Worm (Caenorhabditis elegans) whole organism, L3 larva: ENCODE measurements around the gene ZK381.62.

Experiments used
- R02D3.7 ChIP-seq: fragments of 150-350 bp; optimal IDR thresholded peaks from 2 replicates; lab custom pipeline; 2014; ENCODE audit warnings: missing biosample characterization, missing genetic modification characterization
- aly-2 ChIP-seq: fragments of 150-350 bp; optimal IDR thresholded peaks from 2 replicates; lab custom pipeline; 2014; ENCODE audit warnings: missing biosample characterization, missing genetic modification characterization
- ama-1 ChIP-seq: fragments of 150-350 bp; optimal IDR thresholded peaks from 2 replicates; lab custom pipeline; 2018
- ceh-16 ChIP-seq: sonication (generic microtip); optimal IDR thresholded peaks from 2 replicates; lab custom pipeline; 2017; ENCODE audit warnings: missing biosample characterization, missing genetic modification characterization
- ceh-28 ChIP-seq: fragments of 150-350 bp; optimal IDR thresholded peaks from 2 replicates; lab custom pipeline; 2014; ENCODE audit warnings: missing biosample characterization, missing genetic modification reagents, missing genetic modification characterization
- ceh-82 ChIP-seq: fragments of 150-350 bp; optimal IDR thresholded peaks from 2 replicates; lab custom pipeline; 2014; ENCODE audit warnings: missing biosample characterization, missing genetic modification characterization
- egl-27 ChIP-seq: sonication (generic microtip); optimal IDR thresholded peaks from 4 replicates; lab custom pipeline; 2017; ENCODE audit warnings: missing biosample characterization, missing genetic modification reagents, missing genetic modification characterization
- egl-5 ChIP-seq: fragments of 150-350 bp; optimal IDR thresholded peaks from 2 replicates; lab custom pipeline; 2017; ENCODE audit warnings: missing biosample characterization, missing genetic modification reagents, missing genetic modification characterization, inconsistent platforms
- elt-3 ChIP-seq, 3 experiments: fragments of 150-350 bp in 1 of 3; sonication (generic microtip) in 2 of 3; optimal IDR thresholded peaks; 2 replicates in 2 of 3; 4 replicates in 1 of 3; lab custom pipeline; 2014 to 2017; ENCODE audit warnings: missing biosample characterization in 3 of 3, missing genetic modification characterization in 3 of 3
- eor-1 ChIP-seq, 2 experiments: fragments of 150-350 bp; optimal IDR thresholded peaks; 2 replicates each; lab custom pipeline; 2014 to 2018; ENCODE audit warnings: missing biosample characterization in 2 of 2, missing genetic modification characterization in 2 of 2
- fkh-10 ChIP-seq: sonication (generic microtip); optimal IDR thresholded peaks from 2 replicates; lab custom pipeline; 2017; ENCODE audit warnings: missing biosample characterization, missing genetic modification reagents, missing genetic modification characterization
- hmg-11 ChIP-seq: sonication (generic microtip); optimal IDR thresholded peaks from 2 replicates; lab custom pipeline; 2016; ENCODE audit warnings: missing genetic modification characterization, missing compliant biosample characterization
- jun-1 ChIP-seq: fragments of 150-350 bp; optimal IDR thresholded peaks from 2 replicates; lab custom pipeline; 2014; ENCODE audit warnings: missing biosample characterization, missing genetic modification reagents, missing genetic modification characterization
- lin-15B ChIP-seq: fragments of 150-350 bp; optimal IDR thresholded peaks from 2 replicates; lab custom pipeline; 2014; ENCODE audit warnings: missing biosample characterization, missing genetic modification characterization
- lin-39 ChIP-seq: fragments of 150-350 bp; optimal IDR thresholded peaks from 2 replicates; lab custom pipeline; 2018; ENCODE audit warnings: missing biosample characterization, missing genetic modification reagents, missing genetic modification characterization
- lsy-12 ChIP-seq: sonication (generic microtip); optimal IDR thresholded peaks from 2 replicates; lab custom pipeline; 2016; ENCODE audit warnings: mild to moderate bottlenecking, missing genetic modification characterization, missing compliant biosample characterization
- mdl-1 ChIP-seq: fragments of 150-350 bp; optimal IDR thresholded peaks from 2 replicates; lab custom pipeline; 2014; ENCODE audit warnings: missing biosample characterization, missing genetic modification characterization
- mml-1 ChIP-seq: fragments of 150-350 bp; sonication (generic microtip); optimal IDR thresholded peaks from 3 replicates; lab custom pipeline; 2014; ENCODE audit warnings: missing biosample characterization, missing genetic modification characterization
- nfya-1 ChIP-seq: sonication (generic microtip); optimal IDR thresholded peaks from 2 replicates; lab custom pipeline; 2017; ENCODE audit warnings: missing genetic modification characterization, mild to moderate bottlenecking, missing compliant biosample characterization, antibody characterized with exemption, moderate library complexity; ENCODE audit not compliant: insufficient read depth
- nhr-11 ChIP-seq: fragments of 150-350 bp; optimal IDR thresholded peaks from 2 replicates; lab custom pipeline; 2014; ENCODE audit warnings: missing biosample characterization, missing genetic modification characterization
- nhr-23 ChIP-seq: fragments of 150-350 bp; optimal IDR thresholded peaks from 2 replicates; lab custom pipeline; 2014; ENCODE audit warnings: missing biosample characterization, missing genetic modification reagents, missing genetic modification characterization
- nhr-237 ChIP-seq: fragments of 150-350 bp; optimal IDR thresholded peaks from 2 replicates; lab custom pipeline; 2014; ENCODE audit warnings: missing biosample characterization, missing genetic modification characterization
- nhr-25 ChIP-seq: sonication (generic microtip); optimal IDR thresholded peaks from 2 replicates; lab custom pipeline; 2017; ENCODE audit warnings: missing biosample characterization, missing genetic modification characterization
- nhr-28 ChIP-seq: fragments of 150-350 bp; optimal IDR thresholded peaks from 2 replicates; lab custom pipeline; 2014; ENCODE audit warnings: missing biosample characterization, missing genetic modification characterization
- nhr-76 ChIP-seq: fragments of 150-350 bp; sonication (generic microtip); optimal IDR thresholded peaks from 5 replicates; lab custom pipeline; 2014; ENCODE audit warnings: missing biosample characterization, missing genetic modification characterization
- nhr-77 ChIP-seq: fragments of 150-350 bp; optimal IDR thresholded peaks from 2 replicates; lab custom pipeline; 2014; ENCODE audit warnings: missing biosample characterization, missing genetic modification characterization
- pha-4 ChIP-seq: fragments of 150-350 bp; optimal IDR thresholded peaks from 2 replicates; lab custom pipeline; 2014; ENCODE audit warnings: missing biosample characterization, missing genetic modification reagents, missing genetic modification characterization
- pqm-1 ChIP-seq: fragments of 150-350 bp; optimal IDR thresholded peaks from 2 replicates; lab custom pipeline; 2017; ENCODE audit warnings: missing biosample characterization, missing genetic modification characterization, inconsistent platforms
- sea-2 ChIP-seq: fragments of 150-350 bp; sonication (generic microtip); optimal IDR thresholded peaks from 4 replicates; lab custom pipeline; 2014; ENCODE audit warnings: missing biosample characterization, missing genetic modification reagents, missing genetic modification characterization
- skn-1 ChIP-seq: fragments of 150-350 bp; optimal IDR thresholded peaks from 2 replicates; lab custom pipeline; 2014; ENCODE audit warnings: missing biosample characterization, missing genetic modification characterization
- snpc-4 ChIP-seq: fragments of 150-350 bp; optimal IDR thresholded peaks from 2 replicates; lab custom pipeline; 2014; ENCODE audit warnings: missing biosample characterization, missing genetic modification characterization
- tbx-2 ChIP-seq: sonication (generic microtip); optimal IDR thresholded peaks from 2 replicates; lab custom pipeline; 2016; ENCODE audit warnings: mild to moderate bottlenecking, missing genetic modification characterization, missing compliant biosample characterization
- unc-39 ChIP-seq: sonication (generic microtip); optimal IDR thresholded peaks from 4 replicates; lab custom pipeline; 2017; ENCODE audit warnings: missing biosample characterization, missing genetic modification characterization
- zag-1 ChIP-seq: fragments of 150-350 bp; optimal IDR thresholded peaks from 2 replicates; lab custom pipeline; 2014; ENCODE audit warnings: missing biosample characterization, missing genetic modification characterization
- ztf-11 ChIP-seq: fragments of 150-350 bp; optimal IDR thresholded peaks from 2 replicates; lab custom pipeline; 2014; ENCODE audit warnings: missing biosample characterization, missing genetic modification characterization
- ztf-4 ChIP-seq: fragments of 150-350 bp; optimal IDR thresholded peaks from 2 replicates; lab custom pipeline; 2014; ENCODE audit warnings: missing biosample characterization, missing genetic modification characterization

Gene ZK381.62

ce11 chrIV:6986835-6987234 lies 15.7 kb upstream of the ZK381.62 start, which contains the start of gene prkl-1:
Gene prkl-1 (minus strand): TSS chrIV:6986935.
- TF ChIP-seq skn-1 (tag; lab: Kevin White, UChicago): no peak
- no peak for TF ChIP-seq nhr-25 (tag; lab: Kevin White, UChicago)
- no peak for TF ChIP-seq egl-5 (tag; lab: Kevin White, UChicago)
- no peak for TF ChIP-seq nhr-76 (tag; lab: Kevin White, UChicago)
- no peak for TF ChIP-seq tbx-2 (tag; lab: Kevin White, UChicago)
- TF ChIP-seq nhr-237 (tag; lab: Kevin White, UChicago): no peak
- no peak for TF ChIP-seq unc-39 (tag; lab: Kevin White, UChicago)
- TF ChIP-seq nfya-1: no peak
- TF ChIP-seq mdl-1 (tag; lab: Kevin White, UChicago): no peak
- no peak for TF ChIP-seq lsy-12 (tag; lab: Kevin White, UChicago)
- no peak for TF ChIP-seq nhr-77
- TF ChIP-seq egl-27 (tag; lab: Kevin White, UChicago): no peak
- TF ChIP-seq lin-39 (tag; lab: Kevin White, UChicago): no peak
- no peak for TF ChIP-seq lin-15B
- no peak for TF ChIP-seq eor-1 (tag; optimal IDR thresholded peaks at IDR 0.05; lab: Kevin White, UChicago)
- TF ChIP-seq R02D3.7 (tag; lab: Kevin White, UChicago): no peak

DNA sequence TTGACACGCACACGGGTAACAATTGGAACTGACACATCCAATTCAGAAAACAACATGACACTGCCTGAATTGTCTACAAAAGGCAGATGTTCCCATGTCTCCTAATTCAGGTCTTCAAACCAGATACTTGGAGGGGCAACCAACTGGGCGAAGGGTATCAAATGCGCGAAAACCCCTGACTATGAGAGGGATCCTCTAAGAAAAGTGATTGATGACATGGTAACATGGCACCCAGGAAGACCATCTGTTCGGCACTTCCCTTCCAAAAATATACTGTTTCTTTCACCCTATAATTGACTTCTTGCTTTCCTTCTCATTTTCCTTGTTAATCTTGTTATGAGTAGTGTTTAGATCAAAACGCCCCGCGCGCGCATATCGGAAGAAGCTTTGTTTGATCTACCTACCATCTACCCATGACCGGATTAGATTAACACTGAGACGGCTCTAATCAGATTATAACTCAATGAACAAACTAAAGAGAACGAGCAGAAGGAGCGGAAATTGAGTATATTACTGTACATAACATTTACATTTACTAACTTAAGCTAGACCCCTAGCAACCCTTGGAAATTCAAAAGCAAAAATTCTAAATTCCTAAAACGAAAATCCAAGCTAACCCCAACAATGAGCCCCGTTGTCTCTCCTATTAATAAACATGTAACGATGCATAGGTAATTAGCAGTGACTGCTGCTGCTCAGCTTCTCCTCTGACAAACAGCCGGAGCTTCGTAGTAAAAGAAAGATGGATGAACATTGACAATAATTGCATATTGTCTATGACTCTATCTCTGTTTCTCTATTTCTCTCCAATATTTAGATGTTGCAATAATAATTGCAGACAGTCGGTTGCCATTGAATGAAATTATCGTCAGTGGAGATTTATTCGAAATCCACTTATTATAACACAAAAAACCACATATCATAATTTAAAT lies 13.6 kb upstream of the ZK381.62 start:
- TF ChIP-seq lin-39 (tag; lab: Kevin White, UChicago) (no peak), mdl-1 (tag; lab: Kevin White, UChicago) (no peak), egl-27 (tag; lab: Kevin White, UChicago) (no peak), elt-3 (tag; optimal IDR thresholded peaks at IDR 0.05; lab: Kevin White, UChicago) (no peak), nfya-1 (no peak), tbx-2 (tag; lab: Kevin White, UChicago) (no peak), ceh-82 (tag; lab: Kevin White, UChicago) (no peak), pha-4 (tag; lab: Kevin White, UChicago) (no peak), nhr-76 (tag; lab: Kevin White, UChicago) (no peak), nhr-77 (no peak), lsy-12 (tag; lab: Kevin White, UChicago) (no peak), eor-1 (tag; optimal IDR thresholded peaks at IDR 0.05; lab: Kevin White, UChicago) (no peak), jun-1 (tag; lab: Kevin White, UChicago) (no peak)

ce11 chrIV:6978625-6979024 lies 7.5 kb upstream of the ZK381.62 start:
- TF ChIP-seq elt-3 (tag; optimal IDR thresholded peaks at IDR 0.05; lab: Kevin White, UChicago) (no peak), lsy-12 (tag; lab: Kevin White, UChicago) (no peak), egl-5 (tag; lab: Kevin White, UChicago) (no peak), ceh-16 (tag; lab: Kevin White, UChicago) (no peak), ama-1 (lab: Kevin White, UChicago) (no peak), R02D3.7 (tag; lab: Kevin White, UChicago) (no peak), nfya-1 (no peak), ztf-11 (no peak), zag-1 (tag; lab: Kevin White, UChicago) (no peak), hmg-11 (tag; lab: Kevin White, UChicago) (no peak), nhr-76 (tag; lab: Kevin White, UChicago) (no peak), nhr-11 (no peak), mml-1 (no peak), nhr-23 (tag; lab: Kevin White, UChicago) (no peak), aly-2 (tag; lab: Kevin White, UChicago) (no peak), nhr-77 (no peak), skn-1 (tag; lab: Kevin White, UChicago) (no peak)

DNA sequence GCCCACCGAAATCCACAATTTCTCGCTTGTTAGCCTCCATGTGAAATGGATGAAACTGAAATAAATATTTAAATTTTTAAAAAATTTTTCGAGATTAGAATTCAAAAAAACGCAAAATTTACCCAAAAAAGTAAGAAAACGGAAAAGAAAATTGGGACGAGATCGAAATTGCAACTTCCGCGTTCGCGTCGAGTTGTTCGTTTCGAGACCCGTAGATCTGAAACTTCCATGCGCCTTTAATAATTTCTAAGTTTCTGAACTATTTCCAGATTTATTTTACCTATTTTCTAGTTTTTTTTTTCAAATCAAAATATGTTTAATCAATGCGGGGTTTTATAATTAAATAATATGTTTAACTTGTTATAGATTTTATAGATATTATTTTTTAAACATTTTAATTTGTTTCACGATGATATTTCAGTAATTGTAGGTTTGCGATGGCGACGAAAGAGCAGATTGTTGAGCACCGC lies 6.0 kb upstream of the ZK381.62 start, which contains the start of the genes pgl-1 and him-3:
Gene pgl-1 (minus strand): TSS at position 230 of the 470 bp plus-strand sequence.
Gene him-3 (plus strand): TSS at position 420 of the 470 bp plus-strand sequence.
- TF ChIP-seq snpc-4 (tag; lab: Kevin White, UChicago) (no peak), fkh-10 (GFP tag; lab: Kevin White, UChicago) (no peak), eor-1 (tag; optimal IDR thresholded peaks at IDR 0.05; lab: Kevin White, UChicago) (no peak), R02D3.7 (tag; lab: Kevin White, UChicago) (no peak), sea-2 (GFP tag; lab: Kevin White, UChicago) (no peak), lin-15B (no peak), aly-2 (tag; lab: Kevin White, UChicago) (no peak), ztf-4 (tag; lab: Kevin White, UChicago) (no peak), skn-1 (tag; lab: Kevin White, UChicago) (no peak), mdl-1 (tag; lab: Kevin White, UChicago) (no peak), nhr-28 (tag; lab: Kevin White, UChicago) (no peak), egl-5 (tag; lab: Kevin White, UChicago) (no peak), pqm-1 (tag; lab: Kevin White, UChicago) (no peak), tbx-2 (tag; lab: Kevin White, UChicago) (no peak), ceh-28 (tag; lab: Kevin White, UChicago) (no peak), zag-1 (tag; lab: Kevin White, UChicago) (no peak), nhr-76 (tag; lab: Kevin White, UChicago) (no peak)
- TF ChIP-seq, all 47 proteins: peak for 0
